Worm (Caenorhabditis elegans): ENCODE results near the gene rad-54.B.

ce11 chrIV:16995425-16995824 is 45.6 kb downstream of the rad-54.B start, which contains the start of gene rom-4:
- TF ChIP-seq zip-5 (tag; optimal IDR thresholded peaks at IDR 0.05) (peak; percentile 71), nfya-1 (tag; optimal IDR thresholded peaks at IDR 0.05) (peak; percentile 10), syd-9 (tag; optimal IDR thresholded peaks at IDR 0.05) (no peak), pag-3 (tag; optimal IDR thresholded peaks at IDR 0.05; ENCODE audit: borderline replicate concordance) (no peak), elt-2 (tag; optimal IDR thresholded peaks at IDR 0.05) (peak; percentile 55), ceh-24 (tag; optimal IDR thresholded peaks at IDR 0.05) (no peak), fkh-6 (tag; optimal IDR thresholded peaks at IDR 0.05) (no peak), pha-4 (tag; optimal IDR thresholded peaks at IDR 0.05) (no peak)

All from whole organism, late embryonic.